Fruit fly (Drosophila melanogaster) whole organism, embryonic: Measurements from ENCODE around the gene CG13138.

Experiments
- BEAF-32 ChIP-seq: fragments of 200-800 bp; sonication (Bioruptor generic); optimal IDR thresholded peaks from 3 replicates; lab custom pipeline; 2017; ENCODE audit warnings: missing biosample characterization, missing genetic modification characterization, mild to moderate bottlenecking, moderate library complexity, missing genetic modification reagents
- Bdp1 ChIP-seq: fragments of 200-800 bp; sonication (Bioruptor generic); optimal IDR thresholded peaks from 3 replicates; lab custom pipeline; 2016; ENCODE audit warnings: missing biosample characterization, missing genetic modification characterization
- Bgb ChIP-seq: fragments of 200-800 bp; sonication (Bioruptor generic); IDR thresholded peaks from 2 replicates; pipeline ENCODE4 v1.3.6; 2022; ENCODE audit warnings: missing biosample characterization, missing genetic modification characterization; ENCODE audit not compliant: partially characterized antibody
- Blimp-1 ChIP-seq: fragments of 200-800 bp; sonication (Bioruptor generic); optimal IDR thresholded peaks from 3 replicates; lab custom pipeline; 2018; ENCODE audit warnings: missing biosample characterization, missing genetic modification characterization, mild to moderate bottlenecking, moderate library complexity, missing genetic modification reagents
- CG10321 ChIP-seq: fragments of 200-800 bp; sonication (Bioruptor generic); IDR thresholded peaks from 2 replicates; pipeline ENCODE4 v1.3.6; 2022; ENCODE audit warnings: missing biosample characterization, missing genetic modification characterization
- CG10979 ChIP-seq: fragments of 200-800 bp; sonication (Bioruptor generic); optimal IDR thresholded peaks from 2 replicates; lab custom pipeline; 2018; ENCODE audit warnings: missing biosample characterization, mild to moderate bottlenecking, missing genetic modification characterization, moderate library complexity
- CG11093 ChIP-seq: fragments of 200-800 bp; sonication (Bioruptor generic); IDR thresholded peaks from 3 replicates; pipeline ENCODE4 v1.3.6; 2022; ENCODE audit warnings: missing biosample characterization, missing genetic modification characterization
- CG12299 ChIP-seq: fragments of 200-800 bp; sonication (Bioruptor generic); optimal IDR thresholded peaks from 2 replicates; lab custom pipeline; 2018; ENCODE audit warnings: missing biosample characterization, mild to moderate bottlenecking, missing genetic modification characterization
- CG12391 ChIP-seq: fragments of 200-800 bp; sonication (Bioruptor generic); optimal IDR thresholded peaks from 3 replicates; lab custom pipeline; 2018; ENCODE audit warnings: missing biosample characterization, mild to moderate bottlenecking, missing genetic modification characterization, moderate library complexity
- CG13624 ChIP-seq: fragments of 200-800 bp; sonication (Bioruptor generic); optimal IDR thresholded peaks from 2 replicates; lab custom pipeline; 2016; ENCODE audit warnings: missing biosample characterization, missing genetic modification characterization
- CG13894 ChIP-seq: fragments of 200-800 bp; sonication (Bioruptor generic); optimal IDR thresholded peaks from 3 replicates; lab custom pipeline; 2018; ENCODE audit warnings: missing biosample characterization, mild to moderate bottlenecking, missing genetic modification characterization, moderate library complexity
- CG1603 ChIP-seq: fragments of 200-800 bp; sonication (Bioruptor generic); optimal IDR thresholded peaks from 2 replicates; lab custom pipeline; 2019; ENCODE audit warnings: missing biosample characterization, mild to moderate bottlenecking, missing genetic modification characterization, moderate library complexity
- CG17186 ChIP-seq: fragments of 200-800 bp; sonication (Bioruptor generic); optimal IDR thresholded peaks from 3 replicates; lab custom pipeline; 2017; ENCODE audit warnings: missing biosample characterization, missing genetic modification reagents, missing genetic modification characterization
- CG2120 ChIP-seq: fragments of 200-800 bp; sonication (Bioruptor generic); optimal IDR thresholded peaks from 3 replicates; lab custom pipeline; 2016; ENCODE audit warnings: missing biosample characterization, missing genetic modification characterization
- CG2129 ChIP-seq: fragments of 200-800 bp; sonication (Bioruptor generic); IDR thresholded peaks from 2 replicates; pipeline ENCODE4 v1.3.6; 2022; ENCODE audit warnings: missing biosample characterization, missing genetic modification characterization; ENCODE audit not compliant: partially characterized antibody
- CG2712 ChIP-seq: fragments of 200-800 bp; optimal IDR thresholded peaks from 3 replicates; lab custom pipeline; 2019; ENCODE audit warnings: missing biosample characterization, mild to moderate bottlenecking, missing genetic modification characterization, moderate library complexity
- CG33213 ChIP-seq: fragments of 200-800 bp; sonication (Bioruptor generic); optimal IDR thresholded peaks from 3 replicates; lab custom pipeline; 2016; ENCODE audit warnings: missing biosample characterization, missing genetic modification characterization
- CG34376 ChIP-seq: fragments of 200-800 bp; sonication (Bioruptor generic); optimal IDR thresholded peaks from 2 replicates; lab custom pipeline; 2018; ENCODE audit warnings: missing biosample characterization, mild to moderate bottlenecking, missing genetic modification characterization
- CG6654 ChIP-seq: fragments of 200-800 bp; sonication (Bioruptor generic); optimal IDR thresholded peaks from 2 replicates; lab custom pipeline; 2017; ENCODE audit warnings: missing biosample characterization, mild to moderate bottlenecking, missing genetic modification characterization
- CG7987 ChIP-seq: fragments of 200-800 bp; sonication (Bioruptor generic); optimal IDR thresholded peaks from 2 replicates; lab custom pipeline; 2018; ENCODE audit warnings: missing biosample characterization, mild to moderate bottlenecking, missing genetic modification characterization, moderate library complexity
- CG8290 ChIP-seq, 3 experiments: fragments of 200-800 bp; sonication (Bioruptor generic); optimal IDR thresholded peaks; 2 replicates each; lab custom pipeline; 2016 to 2019; ENCODE audit warnings: missing biosample characterization in 3 of 3, missing genetic modification characterization in 3 of 3, mild to moderate bottlenecking in 2 of 3, moderate library complexity in 1 of 3
- CG9797 ChIP-seq: fragments of 200-800 bp; sonication (Bioruptor generic); optimal IDR thresholded peaks from 3 replicates; lab custom pipeline; 2018; ENCODE audit warnings: missing biosample characterization, mild to moderate bottlenecking, missing genetic modification characterization
- Camta ChIP-seq: fragments of 200-800 bp; sonication (Bioruptor generic); optimal IDR thresholded peaks from 2 replicates; lab custom pipeline; 2016; ENCODE audit warnings: missing biosample characterization, missing genetic modification characterization
- E2f2 ChIP-seq: fragments of 200-800 bp; sonication (Bioruptor generic); IDR thresholded peaks from 2 replicates; pipeline ENCODE4 v1.3.6; 2022; ENCODE audit warnings: missing biosample characterization, missing genetic modification characterization
- Ets97D ChIP-seq: fragments of 200-800 bp; sonication (Bioruptor generic); optimal IDR thresholded peaks from 3 replicates; lab custom pipeline; 2016; ENCODE audit warnings: missing biosample characterization, missing genetic modification characterization
- HmgZ ChIP-seq: fragments of 200-800 bp; sonication (Bioruptor generic); optimal IDR thresholded peaks from 2 replicates; lab custom pipeline; 2018; ENCODE audit warnings: missing biosample characterization, mild to moderate bottlenecking, missing genetic modification characterization
- Hr51 ChIP-seq, 2 experiments: fragments of 200-800 bp; sonication (Bioruptor generic); optimal IDR thresholded peaks; 2 replicates in 1 of 2; 3 replicates in 1 of 2; lab custom pipeline; 2016 to 2018; ENCODE audit warnings: missing biosample characterization in 2 of 2, missing genetic modification characterization in 2 of 2, mild to moderate bottlenecking in 1 of 2, moderate library complexity in 1 of 2
- Nf-YC ChIP-seq: fragments of 200-800 bp; optimal IDR thresholded peaks from 3 replicates; lab custom pipeline; 2019; ENCODE audit warnings: missing biosample characterization, mild to moderate bottlenecking, missing genetic modification characterization, moderate library complexity
- Ptx1 ChIP-seq: fragments of 200-800 bp; sonication (Bioruptor generic); IDR thresholded peaks from 2 replicates; pipeline ENCODE4 v1.3.6; 2022; ENCODE audit warnings: missing biosample characterization, missing genetic modification characterization
- Sin3A ChIP-seq: fragments of >200 bp; optimal IDR thresholded peaks from 2 replicates; lab custom pipeline; 2018
- Sry-δ ChIP-seq: fragments of 200-800 bp; sonication (Bioruptor generic); optimal IDR thresholded peaks from 2 replicates; lab custom pipeline; 2016; ENCODE audit warnings: missing biosample characterization, missing genetic modification characterization
- bbx ChIP-seq: fragments of 200-800 bp; sonication (Bioruptor generic); IDR thresholded peaks from 2 replicates; pipeline ENCODE4 v1.3.6; 2022; ENCODE audit warnings: missing biosample characterization, missing genetic modification characterization; ENCODE audit not compliant: partially characterized antibody
- cg ChIP-seq: fragments of 200-800 bp; sonication (Bioruptor generic); optimal IDR thresholded peaks from 3 replicates; lab custom pipeline; 2019; ENCODE audit warnings: missing biosample characterization, mild to moderate bottlenecking, missing genetic modification characterization, moderate library complexity
- dpn ChIP-seq, 2 experiments: fragments of 200-800 bp; sonication (Bioruptor generic); optimal IDR thresholded peaks; 3 replicates each; lab custom pipeline; 2016; ENCODE audit warnings: missing biosample characterization in 2 of 2, missing genetic modification characterization in 2 of 2
- gem ChIP-seq: fragments of 200-800 bp; sonication (Bioruptor generic); optimal IDR thresholded peaks from 2 replicates; lab custom pipeline; 2019; ENCODE audit warnings: missing biosample characterization, mild to moderate bottlenecking, missing genetic modification characterization, moderate library complexity
- hbn ChIP-seq: fragments of 200-800 bp; sonication (Bioruptor generic); IDR thresholded peaks from 2 replicates; pipeline ENCODE4 v1.3.6; 2022; ENCODE audit warnings: missing biosample characterization, missing genetic modification characterization; ENCODE audit not compliant: partially characterized antibody
- hth ChIP-seq: fragments of >200 bp; optimal IDR thresholded peaks from 2 replicates; lab custom pipeline; 2017; ENCODE audit warnings: inconsistent platforms
- kah ChIP-seq: fragments of 200-800 bp; sonication (Bioruptor generic); optimal IDR thresholded peaks from 2 replicates; lab custom pipeline; 2018; ENCODE audit warnings: missing biosample characterization, mild to moderate bottlenecking, missing genetic modification characterization
- maf-S ChIP-seq: fragments of 200-800 bp; sonication (Bioruptor generic); optimal IDR thresholded peaks from 2 replicates; lab custom pipeline; 2016; ENCODE audit warnings: missing biosample characterization, missing genetic modification characterization
- mam ChIP-seq: fragments of 200-800 bp; sonication (Bioruptor generic); optimal IDR thresholded peaks from 3 replicates; lab custom pipeline; 2016; ENCODE audit warnings: missing biosample characterization, missing genetic modification characterization
- pfk ChIP-seq: fragments of 200-800 bp; sonication (Bioruptor generic); optimal IDR thresholded peaks from 2 replicates; lab custom pipeline; 2018; ENCODE audit warnings: missing biosample characterization, mild to moderate bottlenecking, missing genetic modification characterization, moderate library complexity
- phol ChIP-seq: fragments of 200-800 bp; sonication (Bioruptor generic); optimal IDR thresholded peaks from 3 replicates; lab custom pipeline; 2018; ENCODE audit warnings: missing biosample characterization, mild to moderate bottlenecking, missing genetic modification characterization, moderate library complexity
- prd ChIP-seq, 3 experiments: fragments of >200 bp in 2 of 3; fragments of 200-800 bp in 1 of 3; sonication (Bioruptor generic) in 1 of 3; optimal IDR thresholded peaks in 2 of 3; IDR thresholded peaks in 1 of 3; 2 replicates in 2 of 3; 3 replicates in 1 of 3; pipeline versions ENCODE4 v1.3.6 to Lab custom; 2017 to 2022; ENCODE audit warnings: missing biosample characterization in 1 of 3, missing genetic modification characterization in 1 of 3
- rib ChIP-seq: fragments of 200-800 bp; sonication (Bioruptor generic); IDR thresholded peaks from 2 replicates; pipeline ENCODE4 v1.3.6; 2022; ENCODE audit warnings: missing biosample characterization, missing genetic modification characterization
- shn ChIP-seq: fragments of 200-800 bp; sonication (Bioruptor generic); optimal IDR thresholded peaks from 3 replicates; lab custom pipeline; 2016; ENCODE audit warnings: missing biosample characterization, missing genetic modification characterization
- slbo ChIP-seq: fragments of 200-800 bp; sonication (Bioruptor generic); IDR thresholded peaks from 2 replicates; pipeline ENCODE4 v1.3.6; 2022; ENCODE audit warnings: missing biosample characterization, missing genetic modification characterization
- trem ChIP-seq: fragments of 200-800 bp; optimal IDR thresholded peaks from 3 replicates; lab custom pipeline; 2019; ENCODE audit warnings: missing biosample characterization, mild to moderate bottlenecking, missing genetic modification characterization, moderate library complexity
- vnd ChIP-seq: fragments of 200-800 bp; sonication (Bioruptor generic); IDR thresholded peaks from 3 replicates; pipeline ENCODE4 v1.3.6; 2022; ENCODE audit warnings: missing biosample characterization, missing genetic modification characterization; ENCODE audit not compliant: partially characterized antibody

Gene CG13138

dm6 chr2L:10303786-10304185 is 2.0 kb upstream of the CG13138 start, which contains the start of gene nmd (continued):
- TF ChIP-seq CG11093 (GFP tag; lab: Robert Waterston, UW) = no peak
- peak; percentile 9 for TF ChIP-seq maf-S (GFP tag; lab: Kevin White, UChicago)
- peak; percentile 63 for TF ChIP-seq CG1603 (tag; lab: Kevin White, UChicago)
- TF ChIP-seq cg (GFP tag; lab: Kevin White, UChicago) = peak; percentile 4
- no peak for TF ChIP-seq Camta (GFP tag; lab: Kevin White, UChicago)
- no peak for TF ChIP-seq vnd (GFP tag; lab: Robert Waterston, UW)
- TF ChIP-seq CG8290 (GFP tag; optimal IDR thresholded peaks at IDR 0.05; lab: Kevin White, UChicago) = peak; percentile 73
- TF ChIP-seq CG8290 (tag; optimal IDR thresholded peaks at IDR 0.05; lab: Kevin White, UChicago) = peak in 1 of 2 experiments; percentile 22
- TF ChIP-seq mam (GFP tag; lab: Kevin White, UChicago) = peak; percentile 19
- peak; percentile 17 for TF ChIP-seq CG7987 (GFP tag; lab: Kevin White, UChicago)
- no peak for TF ChIP-seq CG2129
- TF ChIP-seq Blimp-1 (GFP tag; lab: Kevin White, UChicago) = no peak
- 0 out of 2 replicates have a peak, but pooled peaks have one; percentile 21 for TF ChIP-seq CG10321 (GFP tag; lab: Robert Waterston, UW)
- peak; percentile 71 for TF ChIP-seq CG9797 (GFP tag; lab: Kevin White, UChicago)
- no peak for TF ChIP-seq prd (optimal IDR thresholded peaks at IDR 0.05; lab: Kevin White, UChicago)
- TF ChIP-seq prd (GFP tag; IDR thresholded peaks at IDR 0.05; lab: Robert Waterston, UW) = peak; percentile 4; the same call in 1 of the 3 replicates
- peak; percentile 41 for TF ChIP-seq BEAF-32 (GFP tag; lab: Kevin White, UChicago)
- TF ChIP-seq rib (GFP tag; lab: Robert Waterston, UW) = no peak
- no peak for TF ChIP-seq CG13624
- TF ChIP-seq bbx (GFP tag; lab: Robert Waterston, UW) = peak; percentile 38; the same call in 1 of the 2 replicates
- peak; percentile 26 for TF ChIP-seq CG13894 (tag; lab: Kevin White, UChicago)
- no peak for TF ChIP-seq CG12299 (tag; lab: Kevin White, UChicago)
- TF ChIP-seq slbo (GFP tag; lab: Robert Waterston, UW) = peak; percentile 35; the same call in 1 of the 2 replicates
- TF ChIP-seq phol = peak; percentile 21
- peak; percentile 19 for TF ChIP-seq HmgZ (tag; lab: Kevin White, UChicago)
- peak; percentile 49 for TF ChIP-seq CG33213 (GFP tag; lab: Kevin White, UChicago)
- TF ChIP-seq pfk (GFP tag; lab: Kevin White, UChicago) = peak; percentile 95
- TF ChIP-seq CG17186 (GFP tag; lab: Kevin White, UChicago) = peak; percentile 7
- TF ChIP-seq CG2712 (tag; lab: Kevin White, UChicago) = peak; percentile 8
- TF ChIP-seq CG34376 (GFP tag; lab: Kevin White, UChicago) = peak; percentile 43
- TF ChIP-seq kah (GFP tag; lab: Kevin White, UChicago) = no peak
- TF ChIP-seq CG2120 = peak; percentile 33
- TF ChIP-seq Sin3A = peak; percentile 35
- peak; percentile 7 for TF ChIP-seq CG10979 (tag; lab: Kevin White, UChicago)
- no peak for TF ChIP-seq hth (lab: Kevin White, UChicago)
- peak; percentile 35; the same call in 1 of the 2 replicates for TF ChIP-seq E2f2 (GFP tag; lab: Robert Waterston, UW)
- TF ChIP-seq dpn (GFP tag; optimal IDR thresholded peaks at IDR 0.05; lab: Kevin White, UChicago) = peak in 1 of 2 experiments; percentile 12
- peak; percentile 31 for TF ChIP-seq Nf-YC (tag; lab: Kevin White, UChicago)
- peak in 1 of 2 experiments; percentile 24 for TF ChIP-seq Hr51 (GFP tag; optimal IDR thresholded peaks at IDR 0.05; lab: Kevin White, UChicago)
- peak; percentile 47 for TF ChIP-seq Sry-δ (GFP tag; lab: Kevin White, UChicago)
- TF ChIP-seq CG6654 (GFP tag; lab: Kevin White, UChicago) = no peak
- TF ChIP-seq trem (tag; lab: Kevin White, UChicago) = peak; percentile 98
- 0 out of 2 replicates have a peak, but pooled peaks have one; percentile 13 for TF ChIP-seq Ptx1
- peak; percentile 46 for TF ChIP-seq CG12391 (tag; lab: Kevin White, UChicago)
- TF ChIP-seq Bgb (GFP tag; lab: Robert Waterston, UW) = peak; percentile 53; the same call in 1 of the 2 replicates
- no peak for TF ChIP-seq shn
- no peak for TF ChIP-seq Bdp1 (GFP tag; lab: Kevin White, UChicago)
- TF ChIP-seq gem = peak; percentile 16
- TF ChIP-seq hbn = no peak
- TF ChIP-seq Ets97D (GFP tag; lab: Kevin White, UChicago) = peak; percentile 48
